Fruit fly (Drosophila melanogaster): ENCODE data around the gene CG17219.
A peak's percentile ranks its signal among the peaks of the same experiment; 100 is the strongest.

The CG17219 gene

dm6 chr2L:3041918-3042615 is 13.0 kb downstream of the CG17219 start, which contains the start of gene CG17261 (continued):
- no peak for TF ChIP-seq sna (GFP tag; IDR thresholded peaks at IDR 0.05; ENCODE audit: partially characterized antibody)
- no peak for TF ChIP-seq kni (GFP tag; optimal IDR thresholded peaks at IDR 0.05)
- no peak for TF ChIP-seq abd-A (tag; optimal IDR thresholded peaks at IDR 0.05)
- TF ChIP-seq Bteb2 (GFP tag; optimal IDR thresholded peaks at IDR 0.05): peak; percentile 5
- no peak for TF ChIP-seq usp (GFP tag; optimal IDR thresholded peaks at IDR 0.05)
- TF ChIP-seq CG12769 (tag; optimal IDR thresholded peaks at IDR 0.05): peak; percentile 70
- TF ChIP-seq CG31224 (GFP tag; IDR thresholded peaks at IDR 0.05): no peak
- TF ChIP-seq D19B (GFP tag; optimal IDR thresholded peaks at IDR 0.05): peak; percentile 10
- no peak for TF ChIP-seq Doc3 (GFP tag; IDR thresholded peaks at IDR 0.05; ENCODE audit: partially characterized antibody)
- peak; percentile 28 for TF ChIP-seq bab2 (GFP tag; optimal IDR thresholded peaks at IDR 0.05)
- TF ChIP-seq CG1603 (tag; optimal IDR thresholded peaks at IDR 0.05): peak; percentile 51
- TF ChIP-seq Abd-B (GFP tag; optimal IDR thresholded peaks at IDR 0.05): no peak
- no peak for TF ChIP-seq CG31365 (tag; optimal IDR thresholded peaks at IDR 0.05)
- TF ChIP-seq CoRest (tag; optimal IDR thresholded peaks at IDR 0.05): peak; percentile 25
- peak; percentile 55; the same call in 1 of the 2 replicates for TF ChIP-seq NFAT (GFP tag; IDR thresholded peaks at IDR 0.05)
- TF ChIP-seq hbn (GFP tag; IDR thresholded peaks at IDR 0.05; ENCODE audit: partially characterized antibody): no peak
- no peak for TF ChIP-seq CrebB (tag; optimal IDR thresholded peaks at IDR 0.05)
- no peak for TF ChIP-seq Hmx (GFP tag; optimal IDR thresholded peaks at IDR 0.05)
- peak; percentile 4 for TF ChIP-seq org-1 (GFP tag; optimal IDR thresholded peaks at IDR 0.05)
- peak; percentile 65 for TF ChIP-seq schlank (tag; optimal IDR thresholded peaks at IDR 0.05)
- TF ChIP-seq pb (GFP tag; optimal IDR thresholded peaks at IDR 0.05): no peak
- TF ChIP-seq CG8290 (GFP tag; optimal IDR thresholded peaks at IDR 0.05): no peak
- peak in 1 of 2 experiments; percentile 70 for TF ChIP-seq CG8290 (tag; optimal IDR thresholded peaks at IDR 0.05)
- TF ChIP-seq MESR4 (GFP tag; optimal IDR thresholded peaks at IDR 0.05): no peak
- TF ChIP-seq lab (GFP tag; optimal IDR thresholded peaks at IDR 0.05): peak; percentile 80
- TF ChIP-seq CG15696 (tag; optimal IDR thresholded peaks at IDR 0.05): no peak
- TF ChIP-seq emc (GFP tag; optimal IDR thresholded peaks at IDR 0.05): peak; percentile 4
- TF ChIP-seq CG6175 (GFP tag; IDR thresholded peaks at IDR 0.05): 0 out of 3 replicates have a peak, but pooled peaks have one; percentile 50
- no peak for TF ChIP-seq Ptx1 (GFP tag; IDR thresholded peaks at IDR 0.05)
- no peak for TF ChIP-seq ase (GFP tag; IDR thresholded peaks at IDR 0.05)
- TF ChIP-seq ems (GFP tag; optimal IDR thresholded peaks at IDR 0.05): peak; percentile 23
- no peak for TF ChIP-seq Aef1 (GFP tag; IDR thresholded peaks at IDR 0.05)
- no peak for TF ChIP-seq ATbp (GFP tag; optimal IDR thresholded peaks at IDR 0.05)
- TF ChIP-seq nmo (GFP tag; optimal IDR thresholded peaks at IDR 0.05): no peak
- TF ChIP-seq Nf-YA (GFP tag; IDR thresholded peaks at IDR 0.05): no peak
- no peak for TF ChIP-seq slou (GFP tag; optimal IDR thresholded peaks at IDR 0.05)
- peak; percentile 37; the same call in 1 of the 3 replicates for TF ChIP-seq CG11695 (GFP tag; IDR thresholded peaks at IDR 0.05)
- TF ChIP-seq CG14667 (GFP tag; IDR thresholded peaks at IDR 0.05): no peak
- no peak for TF ChIP-seq Bdp1 (GFP tag; optimal IDR thresholded peaks at IDR 0.05)
- no peak for TF ChIP-seq eve (GFP tag; optimal IDR thresholded peaks at IDR 0.05)
- TF ChIP-seq ab (GFP tag; optimal IDR thresholded peaks at IDR 0.05): no peak
- no peak for TF ChIP-seq gce (GFP tag; IDR thresholded peaks at IDR 0.05)
- TF ChIP-seq CG6683 (GFP tag; optimal IDR thresholded peaks at IDR 0.05): peak; percentile 6
- 0 out of 2 replicates have a peak, but pooled peaks have one; percentile 21 for TF ChIP-seq al (GFP tag; IDR thresholded peaks at IDR 0.05)
- no peak for TF ChIP-seq Dad (GFP tag; optimal IDR thresholded peaks at IDR 0.05)
- TF ChIP-seq cwo (GFP tag; optimal IDR thresholded peaks at IDR 0.05): peak; percentile 99
- no peak for TF ChIP-seq CG8359 (GFP tag; optimal IDR thresholded peaks at IDR 0.05; ENCODE audit: borderline replicate concordance)
- TF ChIP-seq CG6791 (GFP tag; IDR thresholded peaks at IDR 0.05; ENCODE audit: partially characterized antibody): no peak
- TF ChIP-seq CG11093 (GFP tag; IDR thresholded peaks at IDR 0.05): no peak
- TF ChIP-seq ci (GFP tag; IDR thresholded peaks at IDR 0.05): no peak

All from whole organism, embryonic.